Fruit fly (Drosophila melanogaster) whole organism, embryonic: ENCODE data around the gene CG14362.

Source experiments
- CG12236 ChIP-seq: fragments of 200-800 bp; sonication (Bioruptor generic); optimal IDR thresholded peaks from 2 replicates; lab custom pipeline; 2016; ENCODE audit warnings: missing biosample characterization, missing genetic modification characterization
- CG13287 ChIP-seq: fragments of 200-800 bp; sonication (Bioruptor generic); IDR thresholded peaks from 2 replicates; pipeline ENCODE4 v1.3.6; 2022; ENCODE audit warnings: missing biosample characterization, missing genetic modification characterization; ENCODE audit not compliant: partially characterized antibody
- CG14667 ChIP-seq: fragments of 200-800 bp; sonication (Bioruptor generic); IDR thresholded peaks from 2 replicates; pipeline ENCODE4 v1.3.6; 2022; ENCODE audit warnings: missing biosample characterization, missing genetic modification characterization
- CG15696 ChIP-seq: fragments of 200-800 bp; sonication (Bioruptor generic); optimal IDR thresholded peaks from 2 replicates; lab custom pipeline; 2019; ENCODE audit warnings: missing biosample characterization, mild to moderate bottlenecking, missing genetic modification characterization, moderate library complexity
- CG3726 ChIP-seq: fragments of 200-800 bp; sonication (Bioruptor generic); IDR thresholded peaks from 3 replicates; pipeline ENCODE4, ENCODE4 v1.3.6; 2022; ENCODE audit warnings: missing biosample characterization, missing genetic modification characterization
- CG6272 ChIP-seq: fragments of 200-800 bp; sonication (Bioruptor generic); IDR thresholded peaks from 2 replicates; pipeline ENCODE4 v1.3.6; 2022; ENCODE audit warnings: missing biosample characterization, missing genetic modification characterization
- CG7271 ChIP-seq: fragments of 200-800 bp; sonication (Bioruptor generic); optimal IDR thresholded peaks from 2 replicates; lab custom pipeline; 2018; ENCODE audit warnings: missing biosample characterization, mild to moderate bottlenecking, missing genetic modification characterization, moderate library complexity
- CG9797 ChIP-seq: fragments of 200-800 bp; sonication (Bioruptor generic); optimal IDR thresholded peaks from 3 replicates; lab custom pipeline; 2018; ENCODE audit warnings: missing biosample characterization, mild to moderate bottlenecking, missing genetic modification characterization
- Fer1 ChIP-seq: fragments of 200-800 bp; sonication (Bioruptor generic); optimal IDR thresholded peaks from 2 replicates; lab custom pipeline; 2017; ENCODE audit warnings: missing biosample characterization, mild to moderate bottlenecking, missing genetic modification characterization
- Spps ChIP-seq: fragments of 200-800 bp; sonication (Bioruptor generic); optimal IDR thresholded peaks from 2 replicates; lab custom pipeline; 2018; ENCODE audit warnings: missing biosample characterization, mild to moderate bottlenecking, missing genetic modification characterization
- pum ChIP-seq: fragments of 200-800 bp; sonication (Bioruptor generic); optimal IDR thresholded peaks from 2 replicates; lab custom pipeline; 2016; ENCODE audit warnings: missing biosample characterization, missing genetic modification characterization
- schlank ChIP-seq: fragments of 200-800 bp; sonication (Bioruptor generic); optimal IDR thresholded peaks from 2 replicates; lab custom pipeline; 2018; ENCODE audit warnings: missing biosample characterization, mild to moderate bottlenecking, missing genetic modification characterization
- sr ChIP-seq: fragments of 200-800 bp; sonication (Bioruptor generic); IDR thresholded peaks from 3 replicates; pipeline ENCODE4 v1.3.6; 2022; ENCODE audit warnings: missing biosample characterization, missing genetic modification characterization
- zen ChIP-seq: fragments of 200-800 bp; sonication (Bioruptor generic); optimal IDR thresholded peaks from 3 replicates; lab custom pipeline; 2018; ENCODE audit warnings: missing biosample characterization, mild to moderate bottlenecking, missing genetic modification characterization, moderate library complexity

DNA sequence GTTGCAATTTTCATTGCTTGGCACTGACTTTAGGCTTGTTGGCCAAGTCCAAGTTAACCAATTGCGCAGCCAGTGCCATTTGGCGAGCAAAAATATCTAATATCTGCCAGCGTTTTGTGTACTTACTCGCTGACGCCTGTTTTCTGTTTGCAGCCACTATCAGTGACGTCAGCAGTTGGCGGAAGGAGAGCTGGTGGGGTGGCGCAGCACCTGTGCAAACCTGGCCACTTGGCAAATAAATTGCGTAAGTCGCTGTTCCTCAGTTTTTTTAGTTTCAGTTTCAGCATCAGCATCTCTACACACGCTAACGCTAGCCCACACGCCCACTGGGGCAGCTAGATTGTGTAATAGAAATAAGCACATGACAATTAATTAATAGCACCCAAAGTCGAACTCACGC is 36.2 kb downstream of the CG14362 start:
- TF ChIP-seq schlank (tag; lab: Kevin White, UChicago) (no peak), CG15696 (tag; lab: Kevin White, UChicago) (no peak), pum (GFP tag; lab: Kevin White, UChicago) (no peak), sr (GFP tag; lab: Robert Waterston, UW) (no peak), CG6272 (no peak), CG12236 (GFP tag; lab: Kevin White, UChicago) (no peak), zen (tag; lab: Kevin White, UChicago) (no peak), CG7271 (no peak), CG13287 (GFP tag; lab: Robert Waterston, UW) (no peak), CG14667 (GFP tag; lab: Robert Waterston, UW) (no peak), CG3726 (GFP tag; lab: Robert Waterston, UW) (no peak), Fer1 (GFP tag; lab: Kevin White, UChicago) (no peak), Spps (tag; lab: Kevin White, UChicago) (no peak), CG9797 (GFP tag; lab: Kevin White, UChicago) (no peak)
